Worm (Caenorhabditis elegans): Measurements from ENCODE around the gene T07F8.4.

DNA sequence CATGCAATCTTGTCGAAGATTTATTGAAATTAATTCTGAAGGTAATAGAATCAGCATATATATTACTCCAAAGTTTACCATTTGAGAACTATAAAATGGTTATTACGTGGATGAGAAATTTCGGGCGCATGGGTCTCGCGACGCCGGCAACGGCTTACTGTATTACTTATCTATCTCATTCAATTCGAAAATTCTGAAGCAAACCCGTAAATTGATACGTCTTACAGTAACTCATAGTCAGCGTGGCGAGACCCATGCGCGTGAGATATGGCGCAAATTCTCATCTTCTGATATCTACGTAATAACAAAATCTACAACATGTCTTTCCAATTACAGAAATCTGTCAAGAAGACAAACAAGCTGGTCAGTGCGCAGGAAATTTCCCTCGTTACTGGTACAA lies 12.3 kb downstream of the T07F8.4 start:
- TF ChIP-seq ztf-11 (tag; optimal IDR thresholded peaks at IDR 0.05) (no peak), ceh-32 (tag; optimal IDR thresholded peaks at IDR 0.05; ENCODE audit: poor library complexity) (no peak), nhr-111 (GFP tag; optimal IDR thresholded peaks at IDR 0.05) (no peak), arid-1 (GFP tag; conservative IDR thresholded peaks at IDR 0.05) (no peak), dpl-1 (GFP tag; optimal IDR thresholded peaks at IDR 0.05) (no peak), lin-29 (GFP tag; IDR thresholded peaks at IDR 0.05) (no peak), duxl-1 (tag; optimal IDR thresholded peaks at IDR 0.05; ENCODE audit: poor library complexity) (no peak)
